Worm (Caenorhabditis elegans): ENCODE measurements around the gene ceh-13.
A peak's percentile ranks its signal among the peaks of the same experiment; 100 is the strongest.

ce11 chrIII:7570083-7570695 is 14.7 kb downstream of the ceh-13 start, which contains the start of gene R13A5.7:
- TF ChIP-seq ceh-82 (tag; optimal IDR thresholded peaks at IDR 0.05) = no peak
- TF ChIP-seq mdl-1 (tag; optimal IDR thresholded peaks at IDR 0.05) = peak; percentile 90 to 91
- TF ChIP-seq lin-39 (tag; optimal IDR thresholded peaks at IDR 0.05) = no peak
- TF ChIP-seq mab-5 (tag; optimal IDR thresholded peaks at IDR 0.05) = peak; percentile 34
- peak; percentile 60 to 87 for TF ChIP-seq lsy-2 (tag; optimal IDR thresholded peaks at IDR 0.05)
- TF ChIP-seq unc-62 (GFP tag; optimal IDR thresholded peaks at IDR 0.05) = no peak
- peak; percentile 73 for TF ChIP-seq ceh-16 (tag; optimal IDR thresholded peaks at IDR 0.05)
- TF ChIP-seq ama-1 (optimal IDR thresholded peaks at IDR 0.05) = no peak
- TF ChIP-seq nhr-11 (tag; optimal IDR thresholded peaks at IDR 0.05) = no peak
- peak; percentile 60 for TF ChIP-seq zag-1 (tag; optimal IDR thresholded peaks at IDR 0.05)
- peak; percentile 45 for TF ChIP-seq snpc-4 (tag; optimal IDR thresholded peaks at IDR 0.05)
